Fruit fly (Drosophila melanogaster) whole organism, embryonic: ENCODE data around the gene da.

Experiments used
- Asciz ChIP-seq: fragments of 200-800 bp; sonication (Bioruptor generic); optimal IDR thresholded peaks from 2 replicates; lab custom pipeline; 2017; ENCODE audit warnings: missing biosample characterization, mild to moderate bottlenecking, missing genetic modification characterization, missing genetic modification reagents
- B-H1 ChIP-seq: fragments of 200-800 bp; sonication (Bioruptor generic); IDR thresholded peaks from 3 replicates; pipeline ENCODE4 v1.3.6; 2022; ENCODE audit warnings: missing biosample characterization, missing genetic modification characterization
- CG11093 ChIP-seq: fragments of 200-800 bp; sonication (Bioruptor generic); IDR thresholded peaks from 3 replicates; pipeline ENCODE4 v1.3.6; 2022; ENCODE audit warnings: missing biosample characterization, missing genetic modification characterization
- CG11504 ChIP-seq: fragments of 200-800 bp; sonication (Bioruptor generic); optimal IDR thresholded peaks from 3 replicates; lab custom pipeline; 2019; ENCODE audit warnings: missing biosample characterization, mild to moderate bottlenecking, missing genetic modification characterization, moderate library complexity
- CG11696 ChIP-seq: fragments of 200-800 bp; sonication (Bioruptor generic); IDR thresholded peaks from 2 replicates; pipeline ENCODE4 v1.3.6; 2022; ENCODE audit warnings: missing biosample characterization, missing genetic modification characterization
- CG12299 ChIP-seq: fragments of 200-800 bp; sonication (Bioruptor generic); optimal IDR thresholded peaks from 2 replicates; lab custom pipeline; 2018; ENCODE audit warnings: missing biosample characterization, mild to moderate bottlenecking, missing genetic modification characterization
- CG1233 ChIP-seq: fragments of 200-800 bp; sonication (Bioruptor generic); optimal IDR thresholded peaks from 4 replicates; lab custom pipeline; 2018; ENCODE audit warnings: missing biosample characterization, mild to moderate bottlenecking, missing genetic modification characterization
- CG14014 ChIP-seq: fragments of 200-800 bp; sonication (Bioruptor generic); IDR thresholded peaks from 2 replicates; pipeline ENCODE4 v1.3.6; 2022; ENCODE audit warnings: missing biosample characterization, missing genetic modification characterization
- CG1602 ChIP-seq: fragments of 200-800 bp; sonication (Bioruptor generic); optimal IDR thresholded peaks from 3 replicates; lab custom pipeline; 2016; ENCODE audit warnings: missing biosample characterization, missing genetic modification characterization
- CG18011 ChIP-seq: fragments of 200-800 bp; sonication (Bioruptor generic); optimal IDR thresholded peaks from 2 replicates; lab custom pipeline; 2017; ENCODE audit warnings: missing biosample characterization, missing genetic modification characterization, mild to moderate bottlenecking, moderate library complexity, missing genotype
- CG18262 ChIP-seq: fragments of 200-800 bp; optimal IDR thresholded peaks from 3 replicates; lab custom pipeline; 2019; ENCODE audit warnings: missing biosample characterization, mild to moderate bottlenecking, missing genetic modification characterization, moderate library complexity
- CG30431 ChIP-seq: fragments of 200-800 bp; sonication (Bioruptor generic); optimal IDR thresholded peaks from 2 replicates; lab custom pipeline; 2017; ENCODE audit warnings: missing biosample characterization, missing genetic modification characterization
- CG31224 ChIP-seq: fragments of 200-800 bp; sonication (Bioruptor generic); IDR thresholded peaks from 2 replicates; pipeline ENCODE4 v1.3.6; 2022; ENCODE audit warnings: missing biosample characterization, missing genetic modification characterization
- CG3407 ChIP-seq: fragments of 200-800 bp; sonication (Bioruptor generic); optimal IDR thresholded peaks from 2 replicates; lab custom pipeline; 2018; ENCODE audit warnings: missing biosample characterization, mild to moderate bottlenecking, missing genetic modification characterization
- CG3838 ChIP-seq: fragments of 200-800 bp; sonication (Bioruptor generic); optimal IDR thresholded peaks from 3 replicates; lab custom pipeline; 2016; ENCODE audit warnings: missing biosample characterization, missing genetic modification characterization
- CG3847 ChIP-seq: fragments of 200-800 bp; sonication (Bioruptor generic); IDR thresholded peaks from 2 replicates; pipeline ENCODE4 v1.3.6; 2022; ENCODE audit warnings: missing biosample characterization, missing genetic modification characterization
- CG4404 ChIP-seq: fragments of 200-800 bp; sonication (Bioruptor generic); IDR thresholded peaks from 2 replicates; pipeline ENCODE4 v1.3.6; 2022; ENCODE audit warnings: missing biosample characterization, missing genetic modification characterization
- CG4820 ChIP-seq: fragments of 200-800 bp; sonication (Bioruptor generic); optimal IDR thresholded peaks from 3 replicates; lab custom pipeline; 2016; ENCODE audit warnings: missing biosample characterization, missing genetic modification characterization
- CG7271 ChIP-seq: fragments of 200-800 bp; sonication (Bioruptor generic); optimal IDR thresholded peaks from 2 replicates; lab custom pipeline; 2018; ENCODE audit warnings: missing biosample characterization, mild to moderate bottlenecking, missing genetic modification characterization, moderate library complexity
- CG7556 ChIP-seq: fragments of 200-800 bp; sonication (Bioruptor generic); optimal IDR thresholded peaks from 2 replicates; lab custom pipeline; 2017; ENCODE audit warnings: missing biosample characterization, mild to moderate bottlenecking, missing genetic modification characterization
- CG8359 ChIP-seq: fragments of 200-800 bp; sonication (Bioruptor generic); optimal IDR thresholded peaks from 2 replicates; lab custom pipeline; 2017; ENCODE audit warnings: missing biosample characterization, mild to moderate bottlenecking, missing genetic modification characterization, borderline replicate concordance
- CG8765 ChIP-seq: fragments of 200-800 bp; sonication (Bioruptor generic); IDR thresholded peaks from 2 replicates; pipeline ENCODE4 v1.3.6; 2022; ENCODE audit warnings: missing biosample characterization, missing genetic modification characterization
- CkIIα-i1 ChIP-seq: fragments of 200-800 bp; sonication (Bioruptor generic); IDR thresholded peaks from 2 replicates; pipeline ENCODE4 v1.3.6; 2022; ENCODE audit warnings: missing biosample characterization, missing genetic modification characterization
- Dref ChIP-seq: fragments of 200-800 bp; sonication (Bioruptor generic); IDR thresholded peaks from 2 replicates; pipeline ENCODE4 v1.3.6; 2022; ENCODE audit warnings: missing biosample characterization, missing genetic modification characterization
- Fer2 ChIP-seq: fragments of 200-800 bp; sonication (Bioruptor generic); optimal IDR thresholded peaks from 2 replicates; lab custom pipeline; 2018; ENCODE audit warnings: missing biosample characterization, mild to moderate bottlenecking, missing genetic modification characterization, moderate library complexity
- HLHmδ ChIP-seq: fragments of 200-800 bp; sonication (Bioruptor generic); optimal IDR thresholded peaks from 2 replicates; lab custom pipeline; 2018; ENCODE audit warnings: missing biosample characterization, mild to moderate bottlenecking, missing genetic modification characterization, moderate library complexity
- HmgZ ChIP-seq: fragments of 200-800 bp; sonication (Bioruptor generic); optimal IDR thresholded peaks from 2 replicates; lab custom pipeline; 2018; ENCODE audit warnings: missing biosample characterization, mild to moderate bottlenecking, missing genetic modification characterization
- Hsf ChIP-seq: fragments of 200-800 bp; sonication (Bioruptor generic); optimal IDR thresholded peaks from 3 replicates; lab custom pipeline; 2016; ENCODE audit warnings: missing biosample characterization, missing genetic modification characterization
- Kr ChIP-seq: fragments of 200-800 bp; sonication (Bioruptor generic); optimal IDR thresholded peaks from 2 replicates; lab custom pipeline; 2017; ENCODE audit warnings: missing biosample characterization, mild to moderate bottlenecking, missing genetic modification characterization
- Max ChIP-seq: fragments of 200-800 bp; sonication (Bioruptor generic); optimal IDR thresholded peaks from 2 replicates; lab custom pipeline; 2016; ENCODE audit warnings: missing biosample characterization, mild to moderate bottlenecking, missing genetic modification characterization
- Oaz ChIP-seq: fragments of 200-800 bp; sonication (Bioruptor generic); IDR thresholded peaks from 2 replicates; pipeline ENCODE4 v1.3.6; 2022; ENCODE audit warnings: missing biosample characterization, missing genetic modification characterization
- Poxn ChIP-seq: fragments of 200-800 bp; sonication (Bioruptor generic); IDR thresholded peaks from 2 replicates; pipeline ENCODE4 v1.3.6; 2022; ENCODE audit warnings: missing biosample characterization, missing genetic modification characterization
- Six4 ChIP-seq: fragments of 200-800 bp; sonication (Bioruptor generic); optimal IDR thresholded peaks from 2 replicates; lab custom pipeline; 2016; ENCODE audit warnings: missing biosample characterization, missing genetic modification characterization
- Sry-δ ChIP-seq: fragments of 200-800 bp; sonication (Bioruptor generic); optimal IDR thresholded peaks from 2 replicates; lab custom pipeline; 2016; ENCODE audit warnings: missing biosample characterization, missing genetic modification characterization
- Trl ChIP-seq, 3 experiments: fragments of >200 bp in 2 of 3; fragments of 200-800 bp in 1 of 3; sonication (Bioruptor generic) in 1 of 3; optimal IDR thresholded peaks; 2 replicates in 1 of 3; 3 replicates in 2 of 3; lab custom pipeline; 2016 to 2017; ENCODE audit warnings: missing biosample characterization in 1 of 3, missing genetic modification characterization in 1 of 3
- al ChIP-seq: fragments of 200-800 bp; sonication (Bioruptor generic); IDR thresholded peaks from 2 replicates; pipeline ENCODE4 v1.3.6; 2022; ENCODE audit warnings: missing biosample characterization, missing genetic modification characterization
- az2 ChIP-seq: fragments of 200-800 bp; sonication (Bioruptor generic); optimal IDR thresholded peaks from 3 replicates; lab custom pipeline; 2016; ENCODE audit warnings: missing biosample characterization, missing genetic modification characterization
- corto ChIP-seq: fragments of 200-800 bp; sonication (Bioruptor generic); optimal IDR thresholded peaks from 2 replicates; lab custom pipeline; 2016; ENCODE audit warnings: missing biosample characterization, mild to moderate bottlenecking, missing genetic modification characterization, moderate library complexity
- crol ChIP-seq: fragments of 200-800 bp; sonication (Bioruptor generic); IDR thresholded peaks from 2 replicates; pipeline ENCODE4 v1.3.6; 2022; ENCODE audit warnings: missing biosample characterization, missing genetic modification characterization
- dmrt11E ChIP-seq: fragments of 200-800 bp; sonication (Bioruptor generic); optimal IDR thresholded peaks from 3 replicates; lab custom pipeline; 2018; ENCODE audit warnings: missing biosample characterization, mild to moderate bottlenecking, missing genetic modification characterization, moderate library complexity
- grau ChIP-seq: fragments of 200-800 bp; optimal IDR thresholded peaks from 3 replicates; lab custom pipeline; 2019; ENCODE audit warnings: missing biosample characterization, mild to moderate bottlenecking, missing genetic modification characterization, moderate library complexity
- hbn ChIP-seq: fragments of 200-800 bp; sonication (Bioruptor generic); IDR thresholded peaks from 2 replicates; pipeline ENCODE4 v1.3.6; 2022; ENCODE audit warnings: missing biosample characterization, missing genetic modification characterization; ENCODE audit not compliant: partially characterized antibody
- insv ChIP-seq, 2 experiments: fragments of 200-800 bp; sonication (Bioruptor generic); optimal IDR thresholded peaks; 3 replicates each; lab custom pipeline; 2016 to 2018; ENCODE audit warnings: missing biosample characterization in 2 of 2, missing genetic modification characterization in 2 of 2
- jigr1 ChIP-seq: fragments of 200-800 bp; sonication (Bioruptor generic); IDR thresholded peaks from 3 replicates; pipeline ENCODE4 v1.3.6; 2022; ENCODE audit warnings: missing biosample characterization, missing genetic modification characterization
- nerfin-1 ChIP-seq: fragments of 200-800 bp; sonication (Bioruptor generic); optimal IDR thresholded peaks from 3 replicates; lab custom pipeline; 2019; ENCODE audit warnings: missing biosample characterization, mild to moderate bottlenecking, missing genetic modification characterization, moderate library complexity
- pros ChIP-seq: fragments of 200-800 bp; sonication (Bioruptor generic); optimal IDR thresholded peaks from 3 replicates; lab custom pipeline; 2019; ENCODE audit warnings: missing biosample characterization, mild to moderate bottlenecking, missing genetic modification characterization, moderate library complexity
- rib ChIP-seq: fragments of 200-800 bp; sonication (Bioruptor generic); IDR thresholded peaks from 2 replicates; pipeline ENCODE4 v1.3.6; 2022; ENCODE audit warnings: missing biosample characterization, missing genetic modification characterization
- so ChIP-seq: fragments of 200-800 bp; sonication (Bioruptor generic); IDR thresholded peaks from 3 replicates; pipeline ENCODE4 v1.3.6; 2022; ENCODE audit warnings: missing biosample characterization, missing genetic modification characterization
- toy ChIP-seq: fragments of 200-800 bp; sonication (Bioruptor generic); IDR thresholded peaks from 2 replicates; pipeline ENCODE4 v1.3.6; 2022; ENCODE audit warnings: missing biosample characterization, missing genetic modification characterization
- tup ChIP-seq: fragments of 200-800 bp; sonication (Bioruptor generic); optimal IDR thresholded peaks from 2 replicates; lab custom pipeline; 2016; ENCODE audit warnings: missing biosample characterization, mild to moderate bottlenecking, missing genetic modification characterization, moderate library complexity
- unpg ChIP-seq: fragments of 200-800 bp; sonication (Bioruptor generic); optimal IDR thresholded peaks from 3 replicates; lab custom pipeline; 2018; ENCODE audit warnings: missing biosample characterization, mild to moderate bottlenecking, missing genetic modification characterization, moderate library complexity
- yki ChIP-seq: fragments of >200 bp; optimal IDR thresholded peaks from 3 replicates; lab custom pipeline; 2018
- zfh1 ChIP-seq: fragments of 200-800 bp; sonication (Bioruptor generic); IDR thresholded peaks from 3 replicates; pipeline ENCODE4 v1.3.6; 2022; ENCODE audit warnings: missing biosample characterization, missing genetic modification characterization

Gene da

DNA sequence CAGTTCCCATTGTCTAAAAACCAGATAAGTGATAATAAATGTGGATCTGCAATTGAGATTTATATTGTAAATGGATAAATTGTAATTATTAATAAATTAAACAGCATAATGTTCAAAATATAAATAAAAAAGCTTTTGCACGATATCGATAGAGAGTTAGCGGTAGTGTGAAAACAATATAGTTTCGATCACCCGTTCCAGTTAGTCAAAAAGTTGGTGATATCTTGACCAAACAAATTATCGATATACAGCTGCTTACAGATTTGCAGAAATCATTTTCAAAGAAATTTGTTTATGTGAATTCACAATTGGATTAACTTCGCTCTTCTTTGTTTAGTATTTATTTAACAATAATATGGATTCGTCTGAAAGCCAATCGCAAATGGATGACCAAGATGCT is 51.3 kb downstream of the da start, which contains the start of gene Nse4 (continued):
- TF ChIP-seq CG18011 (GFP tag; lab: Kevin White, UChicago), result no peak
- TF ChIP-seq CG8765, result no peak
- TF ChIP-seq B-H1, result no peak
- TF ChIP-seq rib, result no peak
- TF ChIP-seq CG30431 (GFP tag; lab: Kevin White, UChicago), result no peak
- no peak for TF ChIP-seq HLHmδ
- TF ChIP-seq CG11504, result no peak
- TF ChIP-seq Six4 (GFP tag; lab: Kevin White, UChicago), result no peak
- no peak for TF ChIP-seq tup
- no peak for TF ChIP-seq CG4404
- no peak for TF ChIP-seq CG1602
- TF ChIP-seq Asciz (GFP tag; lab: Kevin White, UChicago), result no peak
- TF ChIP-seq Oaz (GFP tag; lab: Robert Waterston, UW), result no peak
- no peak for TF ChIP-seq al (GFP tag; lab: Robert Waterston, UW)
- TF ChIP-seq toy (GFP tag; lab: Robert Waterston, UW), result no peak
- TF ChIP-seq Dref (GFP tag; lab: Robert Waterston, UW), result peak; percentile 93
- TF ChIP-seq CG12299 (tag; lab: Kevin White, UChicago), result no peak
- no peak for TF ChIP-seq az2 (GFP tag; lab: Kevin White, UChicago)
- no peak for TF ChIP-seq CG7271 (tag; lab: Kevin White, UChicago)
- TF ChIP-seq CG14014, result no peak
- TF ChIP-seq yki (lab: Kevin White, UChicago), result no peak
- TF ChIP-seq grau, result no peak
- no peak for TF ChIP-seq zfh1 (GFP tag; lab: Robert Waterston, UW)
- TF ChIP-seq CG3838 (GFP tag; lab: Kevin White, UChicago), result no peak
- no peak for TF ChIP-seq CG7556 (GFP tag; lab: Kevin White, UChicago)
- TF ChIP-seq insv (GFP tag; optimal IDR thresholded peaks at IDR 0.05; lab: Kevin White, UChicago), result no peak
- TF ChIP-seq crol (GFP tag; lab: Robert Waterston, UW), result no peak
- peak; percentile 38 for TF ChIP-seq Sry-δ
- TF ChIP-seq Fer2 (tag; lab: Kevin White, UChicago), result no peak
- TF ChIP-seq unpg (GFP tag; lab: Kevin White, UChicago), result no peak
- no peak for TF ChIP-seq dmrt11E (tag; lab: Kevin White, UChicago)
- no peak for TF ChIP-seq CG3847 (GFP tag; lab: Robert Waterston, UW)
- no peak for TF ChIP-seq so (GFP tag; lab: Robert Waterston, UW)
- no peak for TF ChIP-seq nerfin-1 (tag; lab: Kevin White, UChicago)
- TF ChIP-seq Trl (optimal IDR thresholded peaks at IDR 0.05; lab: Kevin White, UChicago), result no peak
- TF ChIP-seq Trl (GFP tag; optimal IDR thresholded peaks at IDR 0.05; lab: Kevin White, UChicago), result no peak
- no peak for TF ChIP-seq Poxn (GFP tag; lab: Robert Waterston, UW)
- no peak for TF ChIP-seq CG1233 (GFP tag; lab: Kevin White, UChicago)
- no peak for TF ChIP-seq CG11093 (GFP tag; lab: Robert Waterston, UW)
- TF ChIP-seq Kr (GFP tag; lab: Kevin White, UChicago), result no peak
- no peak for TF ChIP-seq CG31224
- TF ChIP-seq corto (GFP tag; lab: Kevin White, UChicago), result no peak
- TF ChIP-seq jigr1 (GFP tag; lab: Robert Waterston, UW), result no peak
- TF ChIP-seq CG8359 (GFP tag; lab: Kevin White, UChicago), result no peak
- no peak for TF ChIP-seq Max (GFP tag; lab: Kevin White, UChicago)
- TF ChIP-seq CG3407, result no peak
- no peak for TF ChIP-seq CG11696
- no peak for TF ChIP-seq CkIIα-i1 (GFP tag; lab: Robert Waterston, UW)
- no peak for TF ChIP-seq Hsf (GFP tag; lab: Kevin White, UChicago)
- TF ChIP-seq CG18262, result no peak
- TF ChIP-seq HmgZ (tag; lab: Kevin White, UChicago), result peak; percentile 5
- no peak for TF ChIP-seq pros (GFP tag; lab: Kevin White, UChicago)
- peak; percentile 68 for TF ChIP-seq hbn
- no peak for TF ChIP-seq CG4820 (GFP tag; lab: Kevin White, UChicago)
